Fruit fly (Drosophila melanogaster) whole organism, embryonic: ENCODE results near the gene sdt.

Experiments used
- Ada2b ChIP-seq: fragments of 200-800 bp; sonication (Bioruptor generic); IDR thresholded peaks from 2 replicates; pipeline ENCODE4 v1.3.6; 2022; ENCODE audit warnings: missing biosample characterization, missing genetic modification characterization
- CG10147 ChIP-seq: fragments of 200-800 bp; sonication (Bioruptor generic); optimal IDR thresholded peaks from 2 replicates; lab custom pipeline; 2019; ENCODE audit warnings: missing biosample characterization, mild to moderate bottlenecking, missing genetic modification characterization, moderate library complexity
- CG10274 ChIP-seq: fragments of 200-800 bp; sonication (Bioruptor generic); optimal IDR thresholded peaks from 3 replicates; lab custom pipeline; 2017; ENCODE audit warnings: missing biosample characterization, mild to moderate bottlenecking, missing genetic modification characterization
- CG10366 ChIP-seq: fragments of 200-800 bp; sonication (Bioruptor generic); IDR thresholded peaks from 2 replicates; pipeline ENCODE4 v1.3.6; 2022; ENCODE audit warnings: missing biosample characterization, missing genetic modification characterization
- CG1233 ChIP-seq: fragments of 200-800 bp; sonication (Bioruptor generic); optimal IDR thresholded peaks from 4 replicates; lab custom pipeline; 2018; ENCODE audit warnings: missing biosample characterization, mild to moderate bottlenecking, missing genetic modification characterization
- CG15073 ChIP-seq: fragments of 200-800 bp; sonication (Bioruptor generic); optimal IDR thresholded peaks from 2 replicates; lab custom pipeline; 2016; ENCODE audit warnings: missing biosample characterization, missing genetic modification characterization
- CG15269 ChIP-seq: fragments of 200-800 bp; sonication (Bioruptor generic); optimal IDR thresholded peaks from 2 replicates; lab custom pipeline; 2018; ENCODE audit warnings: missing biosample characterization, mild to moderate bottlenecking, missing genetic modification characterization, moderate library complexity
- CG15479 ChIP-seq: fragments of 200-800 bp; sonication (Bioruptor generic); optimal IDR thresholded peaks from 3 replicates; lab custom pipeline; 2019; ENCODE audit warnings: missing biosample characterization, mild to moderate bottlenecking, missing genetic modification characterization, moderate library complexity
- CG17568 ChIP-seq: fragments of 200-800 bp; sonication (Bioruptor generic); optimal IDR thresholded peaks from 2 replicates; lab custom pipeline; 2018; ENCODE audit warnings: missing biosample characterization, mild to moderate bottlenecking, missing genetic modification characterization, moderate library complexity
- CG18764 ChIP-seq: fragments of 200-800 bp; sonication (Bioruptor generic); optimal IDR thresholded peaks from 3 replicates; lab custom pipeline; 2016; ENCODE audit warnings: missing biosample characterization, missing genetic modification characterization
- CG2712 ChIP-seq: fragments of 200-800 bp; optimal IDR thresholded peaks from 3 replicates; lab custom pipeline; 2019; ENCODE audit warnings: missing biosample characterization, mild to moderate bottlenecking, missing genetic modification characterization, moderate library complexity
- CG2889 ChIP-seq: fragments of 200-800 bp; sonication (Bioruptor generic); IDR thresholded peaks from 3 replicates; pipeline ENCODE4 v1.3.6; 2022; ENCODE audit warnings: missing biosample characterization, missing genetic modification characterization
- CG33213 ChIP-seq: fragments of 200-800 bp; sonication (Bioruptor generic); optimal IDR thresholded peaks from 3 replicates; lab custom pipeline; 2016; ENCODE audit warnings: missing biosample characterization, missing genetic modification characterization
- CG3995 ChIP-seq: fragments of 200-800 bp; sonication (Bioruptor generic); optimal IDR thresholded peaks from 3 replicates; lab custom pipeline; 2016; ENCODE audit warnings: missing biosample characterization, missing genetic modification characterization
- CG4424 ChIP-seq: fragments of 200-800 bp; sonication (Bioruptor generic); optimal IDR thresholded peaks from 3 replicates; lab custom pipeline; 2016; ENCODE audit warnings: missing biosample characterization, missing genetic modification characterization
- CG5953 ChIP-seq: fragments of 200-800 bp; sonication (Bioruptor generic); IDR thresholded peaks from 2 replicates; pipeline ENCODE4 v1.3.6; 2022; ENCODE audit warnings: missing biosample characterization, missing genetic modification characterization
- CG6175 ChIP-seq: fragments of 200-800 bp; sonication (Bioruptor generic); IDR thresholded peaks from 3 replicates; pipeline ENCODE4 v1.3.6; 2022; ENCODE audit warnings: missing biosample characterization, missing genetic modification characterization
- CG8290 ChIP-seq, 3 experiments: fragments of 200-800 bp; sonication (Bioruptor generic); optimal IDR thresholded peaks; 2 replicates each; lab custom pipeline; 2016 to 2019; ENCODE audit warnings: missing biosample characterization in 3 of 3, missing genetic modification characterization in 3 of 3, mild to moderate bottlenecking in 2 of 3, moderate library complexity in 1 of 3
- CG8924 ChIP-seq: fragments of 200-800 bp; optimal IDR thresholded peaks from 3 replicates; lab custom pipeline; 2019; ENCODE audit warnings: missing biosample characterization, mild to moderate bottlenecking, missing genetic modification characterization, moderate library complexity
- CG9797 ChIP-seq: fragments of 200-800 bp; sonication (Bioruptor generic); optimal IDR thresholded peaks from 3 replicates; lab custom pipeline; 2018; ENCODE audit warnings: missing biosample characterization, mild to moderate bottlenecking, missing genetic modification characterization
- Dfd ChIP-seq, 2 experiments: fragments of >200 bp; optimal IDR thresholded peaks; 2 replicates each; lab custom pipeline; 2017; ENCODE audit warnings: missing biosample characterization in 2 of 2, missing genetic modification characterization in 2 of 2
- Doc3 ChIP-seq: fragments of 200-800 bp; sonication (Bioruptor generic); IDR thresholded peaks from 3 replicates; pipeline ENCODE4 v1.3.6; 2022; ENCODE audit warnings: missing biosample characterization, missing genetic modification characterization; ENCODE audit not compliant: partially characterized antibody
- Ets97D ChIP-seq: fragments of 200-800 bp; sonication (Bioruptor generic); optimal IDR thresholded peaks from 3 replicates; lab custom pipeline; 2016; ENCODE audit warnings: missing biosample characterization, missing genetic modification characterization
- GATAe ChIP-seq: fragments of 200-800 bp; sonication (Bioruptor generic); conservative IDR thresholded peaks from 2 replicates; pipeline ENCODE4 v1.3.6; 2022; ENCODE audit warnings: missing biosample characterization, missing genetic modification characterization
- H15 ChIP-seq: fragments of 200-800 bp; sonication (Bioruptor generic); IDR thresholded peaks from 3 replicates; pipeline ENCODE4 v1.3.6; 2022; ENCODE audit warnings: missing biosample characterization, missing genetic modification characterization
- H2.0 ChIP-seq: fragments of 200-800 bp; sonication (Bioruptor generic); IDR thresholded peaks from 2 replicates; pipeline ENCODE4 v1.3.6; 2022; ENCODE audit warnings: missing biosample characterization, missing genetic modification characterization
- HHEX ChIP-seq: fragments of 200-800 bp; sonication (Bioruptor generic); optimal IDR thresholded peaks from 3 replicates; lab custom pipeline; 2017; ENCODE audit warnings: missing biosample characterization, mild to moderate bottlenecking, missing genetic modification characterization, missing genetic modification reagents
- HLHmδ ChIP-seq: fragments of 200-800 bp; sonication (Bioruptor generic); optimal IDR thresholded peaks from 2 replicates; lab custom pipeline; 2018; ENCODE audit warnings: missing biosample characterization, mild to moderate bottlenecking, missing genetic modification characterization, moderate library complexity
- HmgZ ChIP-seq: fragments of 200-800 bp; sonication (Bioruptor generic); optimal IDR thresholded peaks from 2 replicates; lab custom pipeline; 2018; ENCODE audit warnings: missing biosample characterization, mild to moderate bottlenecking, missing genetic modification characterization
- Lim3 ChIP-seq: fragments of 200-800 bp; sonication (Bioruptor generic); IDR thresholded peaks from 2 replicates; pipeline ENCODE4 v1.3.6; 2022; ENCODE audit warnings: missing biosample characterization, missing genetic modification characterization
- Mrtf ChIP-seq: fragments of 200-800 bp; sonication (Bioruptor generic); IDR thresholded peaks from 3 replicates; pipeline ENCODE4 v1.3.6; 2022; ENCODE audit warnings: missing biosample characterization, missing genetic modification characterization
- NC2α ChIP-seq: fragments of 200-800 bp; sonication (Bioruptor generic); optimal IDR thresholded peaks from 2 replicates; lab custom pipeline; 2016; ENCODE audit warnings: missing biosample characterization, missing genetic modification characterization
- Rx ChIP-seq: fragments of 200-800 bp; sonication (Bioruptor generic); IDR thresholded peaks from 2 replicates; pipeline ENCODE4 v1.3.6; 2022; ENCODE audit warnings: missing biosample characterization, missing genetic modification characterization
- Xbp1 ChIP-seq: fragments of 200-800 bp; sonication (Bioruptor generic); optimal IDR thresholded peaks from 3 replicates; lab custom pipeline; 2016; ENCODE audit warnings: missing biosample characterization, mild to moderate bottlenecking, missing genetic modification characterization
- ac ChIP-seq: fragments of 200-800 bp; sonication (Bioruptor generic); optimal IDR thresholded peaks from 3 replicates; lab custom pipeline; 2017; ENCODE audit warnings: missing biosample characterization, mild to moderate bottlenecking, missing genetic modification characterization
- bowl ChIP-seq: fragments of 200-800 bp; sonication (Bioruptor generic); IDR thresholded peaks from 2 replicates; pipeline ENCODE4 v1.3.6; 2022; ENCODE audit warnings: missing biosample characterization, missing genetic modification characterization
- btn ChIP-seq: fragments of 200-800 bp; sonication (Bioruptor generic); optimal IDR thresholded peaks from 2 replicates; lab custom pipeline; 2016; ENCODE audit warnings: missing biosample characterization, missing genetic modification characterization
- danr ChIP-seq: fragments of 200-800 bp; sonication (Bioruptor generic); IDR thresholded peaks from 2 replicates; pipeline ENCODE4 v1.3.6; 2022; ENCODE audit warnings: missing biosample characterization, missing genetic modification characterization
- disco-r ChIP-seq: fragments of 200-800 bp; sonication (Bioruptor generic); optimal IDR thresholded peaks from 2 replicates; lab custom pipeline; 2016; ENCODE audit warnings: missing biosample characterization, missing genetic modification characterization
- emc ChIP-seq: fragments of 200-800 bp; sonication (Bioruptor generic); optimal IDR thresholded peaks from 2 replicates; lab custom pipeline; 2016; ENCODE audit warnings: missing biosample characterization, missing genetic modification characterization
- fd3F ChIP-seq: fragments of 200-800 bp; sonication (Bioruptor generic); optimal IDR thresholded peaks from 2 replicates; lab custom pipeline; 2018; ENCODE audit warnings: missing biosample characterization, mild to moderate bottlenecking, missing genetic modification characterization, moderate library complexity
- ftz-f1 ChIP-seq: fragments of 200-800 bp; sonication (Bioruptor generic); optimal IDR thresholded peaks from 2 replicates; lab custom pipeline; 2016; ENCODE audit warnings: missing biosample characterization, missing genetic modification characterization
- fu2 ChIP-seq: fragments of 200-800 bp; sonication (Bioruptor generic); optimal IDR thresholded peaks from 2 replicates; lab custom pipeline; 2016; ENCODE audit warnings: missing biosample characterization, missing genetic modification characterization
- kah ChIP-seq: fragments of 200-800 bp; sonication (Bioruptor generic); optimal IDR thresholded peaks from 2 replicates; lab custom pipeline; 2018; ENCODE audit warnings: missing biosample characterization, mild to moderate bottlenecking, missing genetic modification characterization
- ken ChIP-seq: fragments of 200-800 bp; sonication (Bioruptor generic); IDR thresholded peaks from 3 replicates; pipeline ENCODE4 v1.3.6; 2022; ENCODE audit warnings: missing biosample characterization, missing genetic modification characterization
- lmd ChIP-seq: fragments of 200-800 bp; sonication (Bioruptor generic); IDR thresholded peaks from 2 replicates; pipeline ENCODE4 v1.3.6; 2022; ENCODE audit warnings: missing biosample characterization, missing genetic modification characterization
- nerfin-2 ChIP-seq: fragments of 200-800 bp; sonication (Bioruptor generic); IDR thresholded peaks from 2 replicates; pipeline ENCODE4 v1.3.6; 2022; ENCODE audit warnings: missing biosample characterization, missing genetic modification characterization; ENCODE audit not compliant: partially characterized antibody
- phol ChIP-seq: fragments of 200-800 bp; sonication (Bioruptor generic); optimal IDR thresholded peaks from 3 replicates; lab custom pipeline; 2018; ENCODE audit warnings: missing biosample characterization, mild to moderate bottlenecking, missing genetic modification characterization, moderate library complexity
- pzg ChIP-seq: fragments of 200-800 bp; sonication (Bioruptor generic); optimal IDR thresholded peaks from 3 replicates; lab custom pipeline; 2018; ENCODE audit warnings: missing biosample characterization, mild to moderate bottlenecking, missing genetic modification characterization, moderate library complexity
- shn ChIP-seq: fragments of 200-800 bp; sonication (Bioruptor generic); optimal IDR thresholded peaks from 3 replicates; lab custom pipeline; 2016; ENCODE audit warnings: missing biosample characterization, missing genetic modification characterization
- slou ChIP-seq: fragments of 200-800 bp; sonication (Bioruptor generic); optimal IDR thresholded peaks from 3 replicates; lab custom pipeline; 2016; ENCODE audit warnings: missing biosample characterization, missing genetic modification characterization
- sob ChIP-seq: fragments of 200-800 bp; sonication (Bioruptor generic); IDR thresholded peaks from 2 replicates; pipeline ENCODE4 v1.3.6; 2022; ENCODE audit warnings: missing biosample characterization, missing genetic modification characterization
- tio ChIP-seq: fragments of 200-800 bp; sonication (Bioruptor generic); optimal IDR thresholded peaks from 2 replicates; lab custom pipeline; 2017; ENCODE audit warnings: missing biosample characterization, missing genetic modification characterization, inconsistent platforms

The sdt gene

DNA sequence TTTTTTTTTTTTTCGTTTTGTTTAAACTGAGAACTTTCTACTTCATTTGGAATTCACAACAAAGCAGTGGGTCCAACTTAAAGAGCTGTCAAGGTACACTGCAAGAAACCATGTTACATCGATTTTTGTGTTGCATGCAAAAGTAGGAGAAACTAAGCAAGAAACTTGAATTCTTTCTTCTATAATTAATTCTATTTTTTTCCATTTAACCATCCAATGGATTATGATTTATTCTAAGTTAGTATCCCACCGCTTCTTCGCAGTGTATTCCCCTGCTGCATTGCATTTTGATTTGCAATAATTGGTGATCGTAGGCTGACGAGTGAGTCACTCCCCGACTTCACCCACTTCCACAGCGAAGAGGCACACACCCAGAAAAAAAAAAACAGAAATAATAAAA lies 81.5 kb downstream of the sdt start (continued):
- TF ChIP-seq Xbp1 (GFP tag; lab: Kevin White, UChicago) (peak; percentile 36), CG15269 (tag; lab: Kevin White, UChicago) (no peak), CG3995 (GFP tag; lab: Kevin White, UChicago) (no peak), H15 (GFP tag; lab: Robert Waterston, UW) (no peak), kah (GFP tag; lab: Kevin White, UChicago) (no peak), HmgZ (tag; lab: Kevin White, UChicago) (no peak), CG10147 (GFP tag; lab: Kevin White, UChicago) (no peak), CG8924 (tag; lab: Kevin White, UChicago) (no peak), nerfin-2 (GFP tag; lab: Robert Waterston, UW) (no peak), HLHmδ (GFP tag; lab: Kevin White, UChicago) (no peak), CG9797 (no peak), HHEX (GFP tag; lab: Kevin White, UChicago) (no peak), CG10274 (no peak), emc (GFP tag; lab: Kevin White, UChicago) (no peak), Mrtf (GFP tag; lab: Robert Waterston, UW) (no peak), ken (no peak), CG2889 (GFP tag; lab: Robert Waterston, UW) (no peak), ac (GFP tag; lab: Kevin White, UChicago) (no peak), CG17568 (no peak), CG33213 (GFP tag; lab: Kevin White, UChicago) (no peak), Doc3 (no peak), Dfd (GFP tag; optimal IDR thresholded peaks at IDR 0.05; lab: Kevin White, UChicago) (no peak), CG5953 (no peak), btn (no peak), tio (GFP tag; lab: Kevin White, UChicago) (no peak), GATAe (GFP tag; lab: Robert Waterston, UW) (no peak), sob (no peak), CG4424 (peak; percentile 39), Rx (no peak), lmd (GFP tag; lab: Robert Waterston, UW) (no peak), CG1233 (no peak), CG18764 (GFP tag; lab: Kevin White, UChicago) (no peak), Ada2b (GFP tag; lab: Robert Waterston, UW) (no peak), CG8290 (GFP tag; optimal IDR thresholded peaks at IDR 0.05; lab: Kevin White, UChicago) (no peak), CG8290 (tag; optimal IDR thresholded peaks at IDR 0.05; lab: Kevin White, UChicago) (no peak), danr (GFP tag; lab: Robert Waterston, UW) (no peak), Lim3 (GFP tag; lab: Robert Waterston, UW) (no peak), CG15073 (GFP tag; lab: Kevin White, UChicago) (no peak), disco-r (GFP tag; lab: Kevin White, UChicago) (no peak), NC2α (GFP tag; lab: Kevin White, UChicago) (no peak), CG15479 (GFP tag; lab: Kevin White, UChicago) (no peak), slou (GFP tag; lab: Kevin White, UChicago) (no peak), ftz-f1 (GFP tag; lab: Kevin White, UChicago) (no peak), Ets97D (GFP tag; lab: Kevin White, UChicago) (no peak), pzg (GFP tag; lab: Kevin White, UChicago) (no peak), bowl (GFP tag; lab: Robert Waterston, UW) (no peak), fu2 (GFP tag; lab: Kevin White, UChicago) (no peak), phol (tag; lab: Kevin White, UChicago) (peak; percentile 48), H2.0 (GFP tag; lab: Robert Waterston, UW) (no peak), CG2712 (tag; lab: Kevin White, UChicago) (peak; percentile 59), CG6175 (GFP tag; lab: Robert Waterston, UW) (no peak), shn (GFP tag; lab: Kevin White, UChicago) (no peak), CG10366 (no peak), fd3F (GFP tag; lab: Kevin White, UChicago) (no peak)
